Worm (Caenorhabditis elegans) whole organism, young adult: ENCODE results near the gene pes-10.
A peak's percentile ranks its signal among the peaks of the same experiment; 100 is the strongest.

Experiments
- B0336.3 ChIP-seq: fragments of 200-800 bp; sonication (Bioruptor generic); IDR thresholded peaks from 2 replicates; pipeline ENCODE4 v1.3.6; 2022; ENCODE audit warnings: missing genetic modification characterization, missing compliant biosample characterization
- C06A6.2 ChIP-seq: fragments of 200-800 bp; sonication (Bioruptor generic); conservative IDR thresholded peaks from 2 replicates; pipeline ENCODE4 v1.3.6; 2022; ENCODE audit warnings: missing genetic modification characterization, missing compliant biosample characterization
- F23B12.7 ChIP-seq: sonication (generic microtip); optimal IDR thresholded peaks from 2 replicates; lab custom pipeline; 2017; ENCODE audit warnings: missing genetic modification characterization, mild to moderate bottlenecking, missing compliant biosample characterization, antibody characterized with exemption, moderate library complexity; ENCODE audit not compliant: insufficient read depth
- F37B4.10 ChIP-seq: fragments of 200-800 bp; sonication (Bioruptor generic); IDR thresholded peaks from 2 replicates; pipeline ENCODE4 v1.3.6; 2022; ENCODE audit warnings: missing genetic modification characterization, missing compliant biosample characterization
- F49E8.2 ChIP-seq: sonication (generic microtip); optimal IDR thresholded peaks from 3 replicates; lab custom pipeline; 2017; ENCODE audit warnings: missing genetic modification characterization, mild to moderate bottlenecking, missing compliant biosample characterization, antibody characterized with exemption, moderate library complexity; ENCODE audit not compliant: insufficient read depth
- F55B11.4 ChIP-seq: sonication (generic microtip); optimal IDR thresholded peaks from 2 replicates; lab custom pipeline; 2016; ENCODE audit warnings: missing compliant biosample characterization, missing genetic modification characterization, borderline replicate concordance; ENCODE audit not compliant: insufficient read depth
- K11D2.4 ChIP-seq: fragments of 200-800 bp; sonication (Bioruptor generic); IDR thresholded peaks from 2 replicates; pipeline ENCODE4 v1.3.6; 2022; ENCODE audit warnings: missing genetic modification reagents, missing genetic modification characterization, missing compliant biosample characterization
- Y79H2A.3 ChIP-seq: fragments of 200-800 bp; sonication (Bioruptor generic); conservative IDR thresholded peaks from 2 replicates; pipeline ENCODE4 v1.3.6; 2022; ENCODE audit warnings: missing genetic modification reagents, missing genetic modification characterization, missing compliant biosample characterization
- ZK185.1 ChIP-seq: sonication (generic microtip); optimal IDR thresholded peaks from 2 replicates; lab custom pipeline; 2016; ENCODE audit warnings: mild to moderate bottlenecking, missing genetic modification characterization, missing compliant biosample characterization; ENCODE audit not compliant: poor library complexity, severe bottlenecking
- athp-1 ChIP-seq: sonication (generic microtip); optimal IDR thresholded peaks from 2 replicates; lab custom pipeline; 2017; ENCODE audit warnings: mild to moderate bottlenecking, missing genetic modification characterization, missing compliant biosample characterization
- bed-1 ChIP-seq: fragments of 200-800 bp; sonication (Bioruptor generic); IDR thresholded peaks from 2 replicates; pipeline ENCODE4 v1.3.6; 2022; ENCODE audit warnings: missing genetic modification reagents, missing genetic modification characterization, missing compliant biosample characterization
- ccch-3 ChIP-seq: fragments of 200-800 bp; sonication (Bioruptor generic); optimal IDR thresholded peaks from 2 replicates; lab custom pipeline; 2018; ENCODE audit warnings: mild to moderate bottlenecking, missing genetic modification characterization, missing compliant biosample characterization
- ceh-91 ChIP-seq: fragments of 200-800 bp; sonication (Bioruptor generic); IDR thresholded peaks from 2 replicates; pipeline ENCODE4 v1.3.6; 2022; ENCODE audit warnings: missing genetic modification reagents, missing genetic modification characterization, missing compliant biosample characterization
- chd-7 ChIP-seq: sonication (generic microtip); optimal IDR thresholded peaks from 2 replicates; lab custom pipeline; 2016; ENCODE audit warnings: mild to moderate bottlenecking, missing genetic modification characterization, moderate library complexity, missing compliant biosample characterization
- dox-1 ChIP-seq: fragments of 200-800 bp; sonication (Bioruptor generic); IDR thresholded peaks from 2 replicates; pipeline ENCODE4 v1.3.6; 2022; ENCODE audit warnings: missing genetic modification reagents, missing genetic modification characterization, missing compliant biosample characterization
- dpff-1 ChIP-seq: sonication (generic microtip); optimal IDR thresholded peaks from 2 replicates; lab custom pipeline; 2017; ENCODE audit warnings: mild to moderate bottlenecking, missing genetic modification characterization, missing compliant biosample characterization
- efl-1 ChIP-seq: fragments of 150-350 bp; optimal IDR thresholded peaks from 2 replicates; lab custom pipeline; 2014; ENCODE audit warnings: missing biosample characterization, missing genetic modification reagents, missing genetic modification characterization
- egl-18 ChIP-seq: fragments of 200-800 bp; sonication (Bioruptor generic); IDR thresholded peaks from 2 replicates; pipeline ENCODE4 v1.3.6; 2022; ENCODE audit warnings: missing genetic modification reagents, missing genetic modification characterization, missing compliant biosample characterization
- ekl-4 ChIP-seq: fragments of 200-800 bp; sonication (Bioruptor generic); IDR thresholded peaks from 2 replicates; pipeline ENCODE4 v1.3.6; 2022; ENCODE audit warnings: missing genetic modification reagents, missing genetic modification characterization, missing compliant biosample characterization
- ets-4 ChIP-seq: fragments of 200-800 bp; sonication (Bioruptor generic); optimal IDR thresholded peaks from 2 replicates; lab custom pipeline; 2018; ENCODE audit warnings: mild to moderate bottlenecking, missing genetic modification characterization, missing compliant biosample characterization
- gei-17 ChIP-seq: fragments of 200-800 bp; sonication (Bioruptor generic); optimal IDR thresholded peaks from 2 replicates; lab custom pipeline; 2018; ENCODE audit warnings: mild to moderate bottlenecking, missing genetic modification characterization, missing compliant biosample characterization
- hlh-26 ChIP-seq: fragments of 200-800 bp; sonication (Bioruptor generic); conservative IDR thresholded peaks from 2 replicates; pipeline ENCODE4 v1.3.6; 2022; ENCODE audit warnings: missing genetic modification reagents, missing genetic modification characterization, missing compliant biosample characterization
- hmg-1.2 ChIP-seq: fragments of 200-800 bp; sonication (Bioruptor generic); IDR thresholded peaks from 2 replicates; pipeline ENCODE4 v1.3.6; 2022; ENCODE audit warnings: missing genetic modification reagents, missing genetic modification characterization, missing compliant biosample characterization
- hmg-20 ChIP-seq: fragments of 200-800 bp; sonication (Bioruptor generic); IDR thresholded peaks from 2 replicates; pipeline ENCODE4 v1.3.6; 2022; ENCODE audit warnings: missing genetic modification reagents, missing genetic modification characterization, missing compliant biosample characterization
- hrde-1 ChIP-seq: sonication (generic microtip); optimal IDR thresholded peaks from 2 replicates; lab custom pipeline; 2016; ENCODE audit warnings: missing genetic modification characterization, mild to moderate bottlenecking, missing compliant biosample characterization, moderate library complexity, missing genotype, missing genetic modification reagents, borderline replicate concordance
- lag-1 ChIP-seq: fragments of 200-800 bp; sonication (Bioruptor generic); IDR thresholded peaks from 2 replicates; pipeline ENCODE4 v1.3.6; 2022; ENCODE audit warnings: missing genetic modification reagents, missing genetic modification characterization, missing compliant biosample characterization
- let-526 ChIP-seq: fragments of 200-800 bp; sonication (Bioruptor generic); IDR thresholded peaks from 2 replicates; pipeline ENCODE4 v1.3.6; 2022; ENCODE audit warnings: missing genetic modification reagents, missing genetic modification characterization, missing compliant biosample characterization
- lin-35 ChIP-seq, 3 experiments: fragments of 150-350 bp in 2 of 3; sonication (generic microtip) in 1 of 3; optimal IDR thresholded peaks; 2 replicates each; lab custom pipeline; 2014 to 2018; ENCODE audit warnings: missing biosample characterization in 3 of 3, missing genetic modification characterization in 3 of 3, missing genetic modification reagents in 3 of 3
- lir-1 ChIP-seq: fragments of 200-800 bp; sonication (Bioruptor generic); conservative IDR thresholded peaks from 2 replicates; pipeline ENCODE4 v1.3.6; 2022; ENCODE audit warnings: missing genetic modification reagents, missing genetic modification characterization, missing compliant biosample characterization
- lsl-1 ChIP-seq: fragments of 200-800 bp; sonication (Bioruptor generic); optimal IDR thresholded peaks from 2 replicates; lab custom pipeline; 2018; ENCODE audit warnings: mild to moderate bottlenecking, missing genetic modification characterization, moderate library complexity, missing compliant biosample characterization
- madf-3 ChIP-seq: fragments of 200-800 bp; sonication (Bioruptor generic); IDR thresholded peaks from 2 replicates; pipeline ENCODE4 v1.3.6; 2022; ENCODE audit warnings: missing genetic modification reagents, missing genetic modification characterization, missing compliant biosample characterization
- madf-8 ChIP-seq: fragments of 200-800 bp; sonication (Bioruptor generic); conservative IDR thresholded peaks from 2 replicates; pipeline ENCODE4 v1.3.6; 2022; ENCODE audit warnings: missing genetic modification reagents, missing genetic modification characterization, missing compliant biosample characterization
- nfyb-1 ChIP-seq: fragments of 200-800 bp; sonication (Bioruptor generic); IDR thresholded peaks from 2 replicates; pipeline ENCODE4 v1.3.6; 2022; ENCODE audit warnings: missing genetic modification reagents, missing genetic modification characterization, missing compliant biosample characterization
- nhr-120 ChIP-seq: fragments of 200-800 bp; sonication (Bioruptor generic); IDR thresholded peaks from 2 replicates; pipeline ENCODE4 v1.3.6; 2022; ENCODE audit warnings: missing genetic modification characterization, missing compliant biosample characterization
- nhr-179 ChIP-seq: sonication (generic microtip); optimal IDR thresholded peaks from 2 replicates; lab custom pipeline; 2016; ENCODE audit warnings: mild to moderate bottlenecking, missing genetic modification characterization, missing compliant biosample characterization
- nhr-27 ChIP-seq: fragments of 200-800 bp; sonication (Bioruptor generic); optimal IDR thresholded peaks from 2 replicates; lab custom pipeline; 2018; ENCODE audit warnings: mild to moderate bottlenecking, missing genetic modification characterization, moderate library complexity, missing compliant biosample characterization
- nhr-90 ChIP-seq: sonication (generic microtip); optimal IDR thresholded peaks from 2 replicates; lab custom pipeline; 2016; ENCODE audit warnings: missing genotype, mild to moderate bottlenecking, missing genetic modification characterization, missing compliant biosample characterization
- sdz-38 ChIP-seq: sonication (generic microtip); optimal IDR thresholded peaks from 2 replicates; lab custom pipeline; 2016; ENCODE audit warnings: missing genotype, missing genetic modification characterization, missing compliant biosample characterization
- sea-2 ChIP-seq: fragments of 200-800 bp; sonication (Bioruptor generic); IDR thresholded peaks from 2 replicates; pipeline ENCODE4 v1.3.6; 2022; ENCODE audit warnings: missing genetic modification characterization, missing compliant biosample characterization
- snpc-4 ChIP-seq, 5 experiments: fragments of 150-350 bp in 1 of 5; sonication (generic microtip) in 4 of 5; optimal IDR thresholded peaks; 2 replicates each; lab custom pipeline; 2014 to 2018; ENCODE audit warnings: missing genetic modification characterization in 5 of 5, missing biosample characterization in 3 of 5, antibody characterized with exemption in 2 of 5, mild to moderate bottlenecking in 2 of 5, missing compliant biosample characterization in 2 of 5, missing genotype in 2 of 5, moderate library complexity in 2 of 5, missing genetic modification reagents in 1 of 5
- sptf-2 ChIP-seq: fragments of 200-800 bp; sonication (Bioruptor generic); optimal IDR thresholded peaks from 2 replicates; lab custom pipeline; 2018; ENCODE audit warnings: mild to moderate bottlenecking, missing genetic modification characterization, missing compliant biosample characterization
- tbp1 ChIP-seq: fragments of 200-800 bp; sonication (Bioruptor generic); optimal IDR thresholded peaks from 2 replicates; lab custom pipeline; 2018; ENCODE audit warnings: mild to moderate bottlenecking, missing genetic modification characterization, missing compliant biosample characterization
- tlf-1 ChIP-seq: fragments of 200-800 bp; sonication (Bioruptor generic); optimal IDR thresholded peaks from 2 replicates; lab custom pipeline; 2018; ENCODE audit warnings: mild to moderate bottlenecking, missing genetic modification characterization, missing compliant biosample characterization
- zfh-2 ChIP-seq: fragments of 200-800 bp; sonication (Bioruptor generic); conservative IDR thresholded peaks from 2 replicates; pipeline ENCODE4 v1.3.6; 2022; ENCODE audit warnings: missing genetic modification reagents, missing genetic modification characterization, missing compliant biosample characterization
- zim-3 ChIP-seq: sonication (generic microtip); optimal IDR thresholded peaks from 2 replicates; lab custom pipeline; 2017; ENCODE audit warnings: mild to moderate bottlenecking, missing genetic modification characterization, moderate library complexity, missing compliant biosample characterization
- ztf-18 ChIP-seq: sonication (generic microtip); optimal IDR thresholded peaks from 2 replicates; lab custom pipeline; 2016; ENCODE audit warnings: missing genotype, mild to moderate bottlenecking, missing genetic modification characterization, missing compliant biosample characterization
- ztf-25 ChIP-seq: fragments of 200-800 bp; sonication (Bioruptor generic); IDR thresholded peaks from 2 replicates; pipeline ENCODE4 v1.3.6; 2022; ENCODE audit warnings: missing genetic modification reagents, missing genetic modification characterization, missing compliant biosample characterization
- ztf-26 ChIP-seq: sonication (generic microtip); optimal IDR thresholded peaks from 2 replicates; lab custom pipeline; 2017; ENCODE audit warnings: missing genetic modification characterization, missing compliant biosample characterization

pes-10 gene

DNA sequence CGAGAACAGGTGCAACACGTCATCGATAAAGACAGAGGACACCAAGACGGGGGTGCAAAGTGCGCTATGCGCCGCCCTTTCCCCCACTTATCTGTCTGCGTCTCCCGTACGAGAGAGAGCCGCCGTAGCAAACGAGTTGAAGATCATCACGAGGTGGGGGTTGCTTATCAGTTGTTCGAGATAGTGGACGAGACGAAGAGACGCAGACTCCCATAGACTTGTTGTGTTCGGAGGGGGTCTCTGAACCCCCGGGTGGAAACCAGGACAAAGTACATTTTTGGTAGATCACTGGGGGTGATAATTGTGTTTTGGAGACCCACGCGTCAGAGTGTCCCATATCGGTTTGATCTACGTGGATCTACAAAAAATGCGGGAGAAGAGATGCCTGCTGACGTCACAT is 48.8 kb downstream of the pes-10 start (continued):
- TF ChIP-seq B0336.3 (GFP tag; lab: Robert Waterston, UW) = peak; percentile 94
- peak; percentile 65 for TF ChIP-seq gei-17 (GFP tag; lab: Kevin White, UChicago)
- no peak for TF ChIP-seq F23B12.7
- TF ChIP-seq bed-1 (GFP tag; lab: Robert Waterston, UW) = no peak
- no peak for TF ChIP-seq sdz-38 (tag; lab: Kevin White, UChicago)
- TF ChIP-seq madf-8 (GFP tag; lab: Robert Waterston, UW) = no peak
- no peak for TF ChIP-seq lsl-1
- no peak for TF ChIP-seq efl-1
- TF ChIP-seq sea-2 = 0 out of 2 replicates have a peak, but pooled peaks have one; percentile 41
- TF ChIP-seq Y79H2A.3 (GFP tag; lab: Robert Waterston, UW) = no peak
- TF ChIP-seq nhr-27 (tag; lab: Kevin White, UChicago) = no peak
- TF ChIP-seq athp-1 (tag; lab: Kevin White, UChicago) = peak; percentile 32
- TF ChIP-seq ccch-3 (GFP tag; lab: Kevin White, UChicago) = no peak
- TF ChIP-seq snpc-4 (GFP tag; optimal IDR thresholded peaks at IDR 0.05; lab: Kevin White, UChicago) = no peak
- TF ChIP-seq snpc-4 (tag; optimal IDR thresholded peaks at IDR 0.05; lab: Kevin White, UChicago) = peak in 2 of 4 experiments; percentile 63 to 64
- TF ChIP-seq ztf-18 (tag; lab: Kevin White, UChicago) = peak; percentile 5
- TF ChIP-seq ceh-91 = no peak
- TF ChIP-seq lir-1 (GFP tag; lab: Robert Waterston, UW) = no peak; the same call in 1 of the 2 replicates
- TF ChIP-seq hrde-1 (tag; lab: Kevin White, UChicago) = no peak
- peak; percentile 76 for TF ChIP-seq C06A6.2
- no peak for TF ChIP-seq sptf-2 (GFP tag; lab: Kevin White, UChicago)
- peak; percentile 82 for TF ChIP-seq K11D2.4 (GFP tag; lab: Robert Waterston, UW)
- TF ChIP-seq ztf-25 = no peak
- no peak for TF ChIP-seq F55B11.4 (tag; lab: Kevin White, UChicago)
- no peak for TF ChIP-seq dpff-1 (tag; lab: Kevin White, UChicago)
- TF ChIP-seq nhr-90 (tag; lab: Kevin White, UChicago) = peak; percentile 75
- TF ChIP-seq F37B4.10 (GFP tag; lab: Robert Waterston, UW) = 0 out of 2 replicates have a peak, but pooled peaks have one; percentile 10
- TF ChIP-seq tbp1 = peak; percentile 67
- TF ChIP-seq madf-3 = 0 out of 2 replicates have a peak, but pooled peaks have one; percentile 5
- TF ChIP-seq ZK185.1 = no peak
- no peak for TF ChIP-seq hlh-26 (GFP tag; lab: Robert Waterston, UW)
- no peak for TF ChIP-seq lag-1 (GFP tag; lab: Robert Waterston, UW)
- peak; percentile 91 for TF ChIP-seq hmg-1.2 (GFP tag; lab: Robert Waterston, UW)
- TF ChIP-seq ets-4 = peak; percentile 92
- no peak for TF ChIP-seq F49E8.2 (tag; lab: Kevin White, UChicago)
- no peak for TF ChIP-seq zim-3 (tag; lab: Kevin White, UChicago)
- TF ChIP-seq tlf-1 (GFP tag; lab: Kevin White, UChicago) = peak; percentile 83
- peak; percentile 84 for TF ChIP-seq chd-7
- TF ChIP-seq nhr-179 (tag; lab: Kevin White, UChicago) = no peak
- no peak for TF ChIP-seq hmg-20
- TF ChIP-seq lin-35 (GFP tag; optimal IDR thresholded peaks at IDR 0.05; lab: Kevin White, UChicago) = no peak
- TF ChIP-seq ztf-26 (tag; lab: Kevin White, UChicago) = peak; percentile 89
- TF ChIP-seq egl-18 (GFP tag; lab: Robert Waterston, UW) = no peak
- TF ChIP-seq dox-1 (GFP tag; lab: Robert Waterston, UW) = peak; percentile 89
- peak; percentile 91 for TF ChIP-seq zfh-2 (GFP tag; lab: Robert Waterston, UW)
- no peak for TF ChIP-seq nhr-120
- peak; percentile 82 for TF ChIP-seq nfyb-1
- TF ChIP-seq let-526 = peak; percentile 71; the same call in 1 of the 2 replicates
- peak; percentile 67; the same call in 1 of the 2 replicates for TF ChIP-seq ekl-4 (GFP tag; lab: Robert Waterston, UW)
